Worm (Caenorhabditis elegans) whole organism, late embryonic: Measurements from ENCODE around the gene M04B2.7.

Experiments used
- C38D4.7 ChIP-seq: fragments of 200-800 bp; sonication (Bioruptor generic); optimal IDR thresholded peaks from 2 replicates; lab custom pipeline; 2018; ENCODE audit warnings: mild to moderate bottlenecking, missing genetic modification characterization, moderate library complexity, missing compliant biosample characterization
- Y22D7AL.16 ChIP-seq: sonication (generic microtip); optimal IDR thresholded peaks from 2 replicates; lab custom pipeline; 2016; ENCODE audit warnings: missing genetic modification characterization, missing compliant biosample characterization
- ceh-14 ChIP-seq: sonication (generic microtip); optimal IDR thresholded peaks from 2 replicates; lab custom pipeline; 2016; ENCODE audit warnings: missing genotype, missing genetic modification characterization, missing compliant biosample characterization
- ceh-24 ChIP-seq: sonication (generic microtip); optimal IDR thresholded peaks from 2 replicates; lab custom pipeline; 2016; ENCODE audit warnings: mild to moderate bottlenecking, missing genetic modification characterization, missing compliant biosample characterization
- ceh-31 ChIP-seq: sonication (generic microtip); optimal IDR thresholded peaks from 2 replicates; lab custom pipeline; 2016; ENCODE audit warnings: missing genetic modification characterization, missing compliant biosample characterization
- ceh-9 ChIP-seq: sonication (generic microtip); optimal IDR thresholded peaks from 2 replicates; lab custom pipeline; 2016; ENCODE audit warnings: mild to moderate bottlenecking, missing genetic modification characterization, inconsistent platforms, missing compliant biosample characterization
- dve-1 ChIP-seq: sonication (generic microtip); optimal IDR thresholded peaks from 2 replicates; lab custom pipeline; 2017; ENCODE audit warnings: antibody characterized with exemption, mild to moderate bottlenecking, missing genetic modification characterization, missing compliant biosample characterization
- fkh-10 ChIP-seq: fragments of 150-350 bp; optimal IDR thresholded peaks from 2 replicates; lab custom pipeline; 2014; ENCODE audit warnings: missing biosample characterization, missing genetic modification reagents, missing genetic modification characterization
- gmeb-2 ChIP-seq: sonication (generic microtip); optimal IDR thresholded peaks from 2 replicates; lab custom pipeline; 2016; ENCODE audit warnings: missing genetic modification characterization, inconsistent platforms, missing compliant biosample characterization
- pag-3 ChIP-seq: sonication (generic microtip); optimal IDR thresholded peaks from 2 replicates; lab custom pipeline; 2016; ENCODE audit warnings: missing compliant biosample characterization, missing genetic modification characterization, borderline replicate concordance
- pha-2 ChIP-seq: sonication (generic microtip); optimal IDR thresholded peaks from 2 replicates; lab custom pipeline; 2017; ENCODE audit warnings: mild to moderate bottlenecking, missing genetic modification characterization, missing compliant biosample characterization
- sox-4 ChIP-seq: sonication (generic microtip); optimal IDR thresholded peaks from 2 replicates; lab custom pipeline; 2017; ENCODE audit warnings: mild to moderate bottlenecking, missing genetic modification characterization, inconsistent platforms, missing compliant biosample characterization
- unc-42 ChIP-seq: sonication (generic microtip); optimal IDR thresholded peaks from 2 replicates; lab custom pipeline; 2016; ENCODE audit warnings: missing genotype, missing genetic modification characterization, missing compliant biosample characterization

- TF ChIP-seq sox-4 (tag; lab: Kevin White, UChicago) (no peak), pag-3 (tag; lab: Kevin White, UChicago) (no peak), Y22D7AL.16 (tag; lab: Kevin White, UChicago) (no peak), fkh-10 (GFP tag; lab: Kevin White, UChicago) (no peak), unc-42 (no peak), ceh-14 (tag; lab: Kevin White, UChicago) (no peak), C38D4.7 (GFP tag; lab: Kevin White, UChicago) (no peak), dve-1 (no peak), ceh-31 (tag; lab: Kevin White, UChicago) (no peak), ceh-24 (tag; lab: Kevin White, UChicago) (no peak), ceh-9 (tag; lab: Kevin White, UChicago) (no peak), pha-2 (tag; lab: Kevin White, UChicago) (no peak), gmeb-2 (tag; lab: Kevin White, UChicago) (no peak)
Observed at ce11 chrIV:11489077-11489476, 59.5 kb downstream of the M04B2.7 start.
